Worm (Caenorhabditis elegans): ENCODE data around the gene tni-1.

DNA sequence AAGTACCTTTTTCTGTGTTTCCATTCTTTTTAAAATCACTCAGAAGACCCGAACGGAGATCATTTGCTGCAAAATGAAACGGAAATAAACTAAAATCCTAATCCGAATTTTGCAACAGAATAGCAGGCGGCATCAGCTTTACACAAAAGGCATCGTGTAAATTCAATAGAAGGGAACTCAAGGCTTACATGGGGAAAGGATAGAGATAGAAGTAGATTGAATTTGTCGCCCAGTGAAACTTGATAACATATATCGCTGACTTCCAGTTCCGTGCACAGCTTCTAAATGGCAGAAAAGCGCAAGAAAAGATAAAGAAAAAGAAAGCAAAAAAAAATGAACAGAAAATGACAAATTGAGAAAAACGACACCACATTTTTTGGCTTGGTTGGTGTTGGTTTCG, 28.6 kb upstream of the tni-1 start, which contains the start of gene slo-2:
- no peak for TF ChIP-seq nhr-11 (tag; optimal IDR thresholded peaks at IDR 0.05)
- TF ChIP-seq ceh-82 (tag; optimal IDR thresholded peaks at IDR 0.05) = no peak
- TF ChIP-seq fos-1 (tag; optimal IDR thresholded peaks at IDR 0.05) = no peak
- TF ChIP-seq unc-62 (GFP tag; optimal IDR thresholded peaks at IDR 0.05) = no peak
- no peak for TF ChIP-seq elt-1 (tag; optimal IDR thresholded peaks at IDR 0.05)
- TF ChIP-seq nhr-67 (tag; optimal IDR thresholded peaks at IDR 0.05) = no peak
- no peak for TF ChIP-seq mdl-1 (tag; optimal IDR thresholded peaks at IDR 0.05)
- TF ChIP-seq unc-39 (tag; optimal IDR thresholded peaks at IDR 0.05) = no peak
- TF ChIP-seq lin-39 (tag; optimal IDR thresholded peaks at IDR 0.05) = peak; percentile 21
- TF ChIP-seq nhr-237 (tag; optimal IDR thresholded peaks at IDR 0.05) = no peak

All from whole organism, L3 larva.